Fruit fly (Drosophila melanogaster) whole organism, embryonic: Measurements from ENCODE around the gene Cngl.
A peak's percentile ranks its signal among the peaks of the same experiment; 100 is the strongest.

Experiments
- Adf1 ChIP-seq: fragments of 200-800 bp; sonication (Bioruptor generic); IDR thresholded peaks from 2 replicates; pipeline ENCODE4 v1.3.6; 2022; ENCODE audit warnings: missing biosample characterization, missing genetic modification characterization
- Bgb ChIP-seq: fragments of 200-800 bp; sonication (Bioruptor generic); IDR thresholded peaks from 2 replicates; pipeline ENCODE4 v1.3.6; 2022; ENCODE audit warnings: missing biosample characterization, missing genetic modification characterization; ENCODE audit not compliant: partially characterized antibody
- Blimp-1 ChIP-seq: fragments of 200-800 bp; sonication (Bioruptor generic); optimal IDR thresholded peaks from 3 replicates; lab custom pipeline; 2018; ENCODE audit warnings: missing biosample characterization, missing genetic modification characterization, mild to moderate bottlenecking, moderate library complexity, missing genetic modification reagents
- Bteb2 ChIP-seq: fragments of 200-800 bp; sonication (Bioruptor generic); optimal IDR thresholded peaks from 2 replicates; lab custom pipeline; 2016; ENCODE audit warnings: missing biosample characterization, missing genetic modification characterization
- CG12104 ChIP-seq: fragments of 200-800 bp; sonication (Bioruptor generic); optimal IDR thresholded peaks from 3 replicates; lab custom pipeline; 2016; ENCODE audit warnings: missing biosample characterization, missing genetic modification characterization
- CG1647 ChIP-seq: fragments of 200-800 bp; sonication (Bioruptor generic); optimal IDR thresholded peaks from 3 replicates; lab custom pipeline; 2016; ENCODE audit warnings: missing biosample characterization, missing genetic modification characterization
- CG17328 ChIP-seq: fragments of 200-800 bp; sonication (Bioruptor generic); IDR thresholded peaks from 2 replicates; pipeline ENCODE4 v1.3.6; 2022; ENCODE audit warnings: missing biosample characterization, missing genetic modification characterization
- CG17385 ChIP-seq: fragments of 200-800 bp; sonication (Bioruptor generic); optimal IDR thresholded peaks from 3 replicates; lab custom pipeline; 2018; ENCODE audit warnings: missing biosample characterization, mild to moderate bottlenecking, missing genetic modification characterization
- CG31441 ChIP-seq: fragments of 200-800 bp; sonication (Bioruptor generic); IDR thresholded peaks from 2 replicates; pipeline ENCODE4 v1.3.6; 2022; ENCODE audit warnings: missing biosample characterization, missing genetic modification characterization
- CG3281 ChIP-seq: fragments of 200-800 bp; sonication (Bioruptor generic); optimal IDR thresholded peaks from 3 replicates; lab custom pipeline; 2017; ENCODE audit warnings: missing biosample characterization, mild to moderate bottlenecking, missing genetic modification characterization
- CG33557 ChIP-seq: fragments of 200-800 bp; sonication (Bioruptor generic); optimal IDR thresholded peaks from 2 replicates; lab custom pipeline; 2019; ENCODE audit warnings: missing biosample characterization, mild to moderate bottlenecking, missing genetic modification characterization, moderate library complexity
- CG3407 ChIP-seq: fragments of 200-800 bp; sonication (Bioruptor generic); optimal IDR thresholded peaks from 2 replicates; lab custom pipeline; 2018; ENCODE audit warnings: missing biosample characterization, mild to moderate bottlenecking, missing genetic modification characterization
- CG34376 ChIP-seq: fragments of 200-800 bp; sonication (Bioruptor generic); optimal IDR thresholded peaks from 2 replicates; lab custom pipeline; 2018; ENCODE audit warnings: missing biosample characterization, mild to moderate bottlenecking, missing genetic modification characterization
- CG3995 ChIP-seq: fragments of 200-800 bp; sonication (Bioruptor generic); optimal IDR thresholded peaks from 3 replicates; lab custom pipeline; 2016; ENCODE audit warnings: missing biosample characterization, missing genetic modification characterization
- CG4707 ChIP-seq: fragments of 200-800 bp; sonication (Bioruptor generic); optimal IDR thresholded peaks from 2 replicates; lab custom pipeline; 2018; ENCODE audit warnings: missing biosample characterization, mild to moderate bottlenecking, missing genetic modification characterization, moderate library complexity
- CG5180 ChIP-seq: fragments of 200-800 bp; sonication (Bioruptor generic); optimal IDR thresholded peaks from 3 replicates; lab custom pipeline; 2017; ENCODE audit warnings: missing biosample characterization, missing genetic modification characterization, mild to moderate bottlenecking, moderate library complexity, missing genetic modification reagents
- CG6689 ChIP-seq: fragments of 200-800 bp; sonication (Bioruptor generic); IDR thresholded peaks from 2 replicates; pipeline ENCODE4 v1.3.6; 2022; ENCODE audit warnings: missing biosample characterization, missing genetic modification characterization
- CG7271 ChIP-seq: fragments of 200-800 bp; sonication (Bioruptor generic); optimal IDR thresholded peaks from 2 replicates; lab custom pipeline; 2018; ENCODE audit warnings: missing biosample characterization, mild to moderate bottlenecking, missing genetic modification characterization, moderate library complexity
- CG7372 ChIP-seq: fragments of 200-800 bp; sonication (Bioruptor generic); IDR thresholded peaks from 2 replicates; pipeline ENCODE4 v1.3.6; 2022; ENCODE audit warnings: missing biosample characterization, missing genetic modification characterization
- CG7745 ChIP-seq: fragments of 200-800 bp; sonication (Bioruptor generic); optimal IDR thresholded peaks from 2 replicates; lab custom pipeline; 2018; ENCODE audit warnings: missing biosample characterization, mild to moderate bottlenecking, missing genetic modification characterization, moderate library complexity
- CG7786 ChIP-seq: fragments of 200-800 bp; sonication (Bioruptor generic); optimal IDR thresholded peaks from 2 replicates; lab custom pipeline; 2016; ENCODE audit warnings: missing biosample characterization, missing genetic modification characterization
- CG7839 ChIP-seq: fragments of 200-800 bp; sonication (Bioruptor generic); optimal IDR thresholded peaks from 3 replicates; lab custom pipeline; 2018; ENCODE audit warnings: missing biosample characterization, mild to moderate bottlenecking, missing genetic modification characterization, moderate library complexity
- CoRest ChIP-seq: fragments of 200-800 bp; sonication (Bioruptor generic); optimal IDR thresholded peaks from 3 replicates; lab custom pipeline; 2018; ENCODE audit warnings: missing biosample characterization, mild to moderate bottlenecking, missing genetic modification characterization, moderate library complexity
- Elba2 ChIP-seq: fragments of 200-800 bp; sonication (Bioruptor generic); optimal IDR thresholded peaks from 3 replicates; lab custom pipeline; 2016; ENCODE audit warnings: missing biosample characterization, missing genetic modification characterization
- Hr39 ChIP-seq: fragments of >200 bp; optimal IDR thresholded peaks from 2 replicates; lab custom pipeline; 2017
- NC2α ChIP-seq: fragments of 200-800 bp; sonication (Bioruptor generic); optimal IDR thresholded peaks from 2 replicates; lab custom pipeline; 2016; ENCODE audit warnings: missing biosample characterization, missing genetic modification characterization
- Optix ChIP-seq: fragments of 200-800 bp; sonication (Bioruptor generic); IDR thresholded peaks from 3 replicates; pipeline ENCODE4 v1.3.6; 2022; ENCODE audit warnings: missing biosample characterization, missing genetic modification characterization
- Sry-δ ChIP-seq: fragments of 200-800 bp; sonication (Bioruptor generic); optimal IDR thresholded peaks from 2 replicates; lab custom pipeline; 2016; ENCODE audit warnings: missing biosample characterization, missing genetic modification characterization
- Ssrp ChIP-seq: fragments of 200-800 bp; sonication (Bioruptor generic); optimal IDR thresholded peaks from 2 replicates; lab custom pipeline; 2018; ENCODE audit warnings: missing biosample characterization, mild to moderate bottlenecking, missing genetic modification characterization, moderate library complexity
- YL-1 ChIP-seq: fragments of 200-800 bp; sonication (Bioruptor generic); optimal IDR thresholded peaks from 3 replicates; lab custom pipeline; 2017; ENCODE audit warnings: missing biosample characterization, mild to moderate bottlenecking, missing genetic modification characterization
- ab ChIP-seq: fragments of 200-800 bp; sonication (Bioruptor generic); optimal IDR thresholded peaks from 2 replicates; lab custom pipeline; 2016; ENCODE audit warnings: missing biosample characterization, missing genetic modification characterization
- ap ChIP-seq: fragments of 200-800 bp; sonication (Bioruptor generic); IDR thresholded peaks from 2 replicates; pipeline ENCODE4 v1.3.6; 2022; ENCODE audit warnings: missing biosample characterization, missing genetic modification characterization
- ara ChIP-seq: fragments of 200-800 bp; sonication (Bioruptor generic); IDR thresholded peaks from 2 replicates; pipeline ENCODE4 v1.3.6; 2022; ENCODE audit warnings: missing biosample characterization, missing genetic modification characterization
- chif ChIP-seq, 2 experiments: fragments of 200-800 bp; sonication (Bioruptor generic); optimal IDR thresholded peaks; 3 replicates each; lab custom pipeline; 2016; ENCODE audit warnings: missing biosample characterization in 2 of 2, missing genetic modification characterization in 2 of 2
- en ChIP-seq: fragments of 200-800 bp; sonication (Bioruptor generic); optimal IDR thresholded peaks from 2 replicates; lab custom pipeline; 2016; ENCODE audit warnings: missing biosample characterization, missing genetic modification characterization
- fd3F ChIP-seq: fragments of 200-800 bp; sonication (Bioruptor generic); optimal IDR thresholded peaks from 2 replicates; lab custom pipeline; 2018; ENCODE audit warnings: missing biosample characterization, mild to moderate bottlenecking, missing genetic modification characterization, moderate library complexity
- fd96Cb ChIP-seq: fragments of 200-800 bp; sonication (Bioruptor generic); optimal IDR thresholded peaks from 2 replicates; lab custom pipeline; 2018; ENCODE audit warnings: missing biosample characterization, mild to moderate bottlenecking, missing genetic modification characterization, moderate library complexity
- fru ChIP-seq: fragments of >200 bp; optimal IDR thresholded peaks from 2 replicates; lab custom pipeline; 2017
- ftz-f1 ChIP-seq: fragments of 200-800 bp; sonication (Bioruptor generic); optimal IDR thresholded peaks from 2 replicates; lab custom pipeline; 2016; ENCODE audit warnings: missing biosample characterization, missing genetic modification characterization
- grau ChIP-seq: fragments of 200-800 bp; optimal IDR thresholded peaks from 3 replicates; lab custom pipeline; 2019; ENCODE audit warnings: missing biosample characterization, mild to moderate bottlenecking, missing genetic modification characterization, moderate library complexity
- ind ChIP-seq: fragments of 200-800 bp; sonication (Bioruptor generic); optimal IDR thresholded peaks from 3 replicates; lab custom pipeline; 2016; ENCODE audit warnings: missing biosample characterization, missing genetic modification characterization
- jigr1 ChIP-seq: fragments of 200-800 bp; sonication (Bioruptor generic); IDR thresholded peaks from 3 replicates; pipeline ENCODE4 v1.3.6; 2022; ENCODE audit warnings: missing biosample characterization, missing genetic modification characterization
- jumu ChIP-seq: fragments of 200-800 bp; sonication (Bioruptor generic); optimal IDR thresholded peaks from 3 replicates; lab custom pipeline; 2016; ENCODE audit warnings: missing biosample characterization, missing genetic modification characterization
- luna ChIP-seq: fragments of 200-800 bp; sonication (Bioruptor generic); optimal IDR thresholded peaks from 2 replicates; lab custom pipeline; 2016; ENCODE audit warnings: missing biosample characterization, missing genetic modification characterization
- mirr ChIP-seq: fragments of 200-800 bp; sonication (Bioruptor generic); optimal IDR thresholded peaks from 3 replicates; lab custom pipeline; 2018; ENCODE audit warnings: missing biosample characterization, mild to moderate bottlenecking, missing genetic modification characterization
- pb ChIP-seq: fragments of 200-800 bp; sonication (Bioruptor generic); optimal IDR thresholded peaks from 3 replicates; lab custom pipeline; 2016; ENCODE audit warnings: missing biosample characterization, missing genetic modification characterization
- pho ChIP-seq: fragments of 200-800 bp; sonication (Bioruptor generic); optimal IDR thresholded peaks from 2 replicates; lab custom pipeline; 2016; ENCODE audit warnings: missing biosample characterization, missing genetic modification characterization
- pros ChIP-seq: fragments of 200-800 bp; sonication (Bioruptor generic); optimal IDR thresholded peaks from 3 replicates; lab custom pipeline; 2019; ENCODE audit warnings: missing biosample characterization, mild to moderate bottlenecking, missing genetic modification characterization, moderate library complexity
- sens ChIP-seq: fragments of 200-800 bp; sonication (Bioruptor generic); peaks from one replicate; lab custom pipeline; 2016; ENCODE audit warnings: missing biosample characterization, missing genetic modification characterization
- sug ChIP-seq: fragments of 200-800 bp; optimal IDR thresholded peaks from 2 replicates; lab custom pipeline; 2019; ENCODE audit warnings: missing biosample characterization, mild to moderate bottlenecking, missing genetic modification characterization, moderate library complexity
- twi ChIP-seq: fragments of 200-800 bp; optimal IDR thresholded peaks from 2 replicates; lab custom pipeline; 2019; ENCODE audit warnings: missing biosample characterization, mild to moderate bottlenecking, missing genetic modification characterization, moderate library complexity
- vfl ChIP-seq: fragments of 200-800 bp; sonication (Bioruptor generic); optimal IDR thresholded peaks from 2 replicates; lab custom pipeline; 2016; ENCODE audit warnings: missing biosample characterization, missing genetic modification characterization
- vnd ChIP-seq: fragments of 200-800 bp; sonication (Bioruptor generic); IDR thresholded peaks from 3 replicates; pipeline ENCODE4 v1.3.6; 2022; ENCODE audit warnings: missing biosample characterization, missing genetic modification characterization; ENCODE audit not compliant: partially characterized antibody

Gene Cngl

dm6 chrX:15475367-15475789 lies 34.3 kb upstream of the Cngl start, which contains the start of gene mh (continued):
- TF ChIP-seq ab (GFP tag; lab: Kevin White, UChicago), result no peak
- TF ChIP-seq CG17385, result peak; percentile 19
- TF ChIP-seq CG3407 (GFP tag; lab: Kevin White, UChicago), result no peak
- no peak for TF ChIP-seq pho (GFP tag; lab: Kevin White, UChicago)
- TF ChIP-seq CG7839, result no peak
- TF ChIP-seq ap (GFP tag; lab: Robert Waterston, UW), result no peak
- no peak for TF ChIP-seq Elba2 (GFP tag; lab: Kevin White, UChicago)
- TF ChIP-seq Sry-δ, result peak; percentile 80
- peak; percentile 55 for TF ChIP-seq grau (tag; lab: Kevin White, UChicago)
- no peak for TF ChIP-seq fru (lab: Kevin White, UChicago)
- TF ChIP-seq luna (GFP tag; lab: Kevin White, UChicago), result no peak
- no peak for TF ChIP-seq CG7372 (GFP tag; lab: Robert Waterston, UW)
- peak; percentile 5 for TF ChIP-seq jumu
- TF ChIP-seq Adf1 (GFP tag; lab: Robert Waterston, UW), result no peak
- no peak for TF ChIP-seq CG4707 (GFP tag; lab: Kevin White, UChicago)
- no peak for TF ChIP-seq jigr1
- TF ChIP-seq CG7271, result no peak
- TF ChIP-seq Hr39 (lab: Kevin White, UChicago), result no peak
- TF ChIP-seq twi (tag; lab: Kevin White, UChicago), result no peak
- no peak for TF ChIP-seq ftz-f1 (GFP tag; lab: Kevin White, UChicago)
- TF ChIP-seq fd96Cb (tag; lab: Kevin White, UChicago), result peak; percentile 30
- no peak for TF ChIP-seq sens (GFP tag; lab: Kevin White, UChicago)
- peak; percentile 52; the same call in 1 of the 2 replicates for TF ChIP-seq CG6689 (GFP tag; lab: Robert Waterston, UW)
- no peak for TF ChIP-seq CG33557 (GFP tag; lab: Kevin White, UChicago)
- TF ChIP-seq CG17328 (GFP tag; lab: Robert Waterston, UW), result no peak
- no peak for TF ChIP-seq en (GFP tag; lab: Kevin White, UChicago)
- TF ChIP-seq CG7786 (GFP tag; lab: Kevin White, UChicago), result no peak
- peak; percentile 60 for TF ChIP-seq CoRest (tag; lab: Kevin White, UChicago)
- TF ChIP-seq ara, result no peak
- no peak for TF ChIP-seq Optix (GFP tag; lab: Robert Waterston, UW)
- TF ChIP-seq Bteb2 (GFP tag; lab: Kevin White, UChicago), result no peak
- TF ChIP-seq fd3F (GFP tag; lab: Kevin White, UChicago), result peak; percentile 32
- TF ChIP-seq vnd (GFP tag; lab: Robert Waterston, UW), result peak; percentile 68; the same call in 2 of the 3 replicates
- TF ChIP-seq CG12104 (GFP tag; lab: Kevin White, UChicago), result no peak
- TF ChIP-seq CG7745 (tag; lab: Kevin White, UChicago), result no peak
- no peak for TF ChIP-seq sug (tag; lab: Kevin White, UChicago)
- no peak for TF ChIP-seq pros (GFP tag; lab: Kevin White, UChicago)
- no peak for TF ChIP-seq CG31441 (GFP tag; lab: Robert Waterston, UW)
- TF ChIP-seq CG34376, result no peak
- TF ChIP-seq NC2α (GFP tag; lab: Kevin White, UChicago), result no peak
- TF ChIP-seq vfl (GFP tag; lab: Kevin White, UChicago), result no peak
- no peak for TF ChIP-seq ind (GFP tag; lab: Kevin White, UChicago)
- TF ChIP-seq CG1647 (GFP tag; lab: Kevin White, UChicago), result no peak
- peak; percentile 24 for TF ChIP-seq CG3995 (GFP tag; lab: Kevin White, UChicago)
- no peak for TF ChIP-seq Ssrp (tag; lab: Kevin White, UChicago)
- no peak for TF ChIP-seq pb (GFP tag; lab: Kevin White, UChicago)
- TF ChIP-seq CG3281 (GFP tag; lab: Kevin White, UChicago), result peak; percentile 36
- no peak for TF ChIP-seq mirr
- no peak for TF ChIP-seq chif (GFP tag; optimal IDR thresholded peaks at IDR 0.05; lab: Kevin White, UChicago)
- peak; percentile 60 for TF ChIP-seq Bgb (GFP tag; lab: Robert Waterston, UW)
- TF ChIP-seq Blimp-1 (GFP tag; lab: Kevin White, UChicago), result no peak
- TF ChIP-seq YL-1 (GFP tag; lab: Kevin White, UChicago), result peak; percentile 4
- no peak for TF ChIP-seq CG5180 (GFP tag; lab: Kevin White, UChicago)
